Worm (Caenorhabditis elegans): ENCODE results near the gene F20C5.6.
A peak's percentile ranks its signal among the peaks of the same experiment; 100 is the strongest.
"Not testable (repeated sequence)": the region's sequence is repeated elsewhere in the genome, so short reads cannot be mapped to it uniquely, and the experiment has no call there.

Gene F20C5.6

ce11 chrIV:8793223-8793622 is 20.2 kb upstream of the F20C5.6 start:
- TF ChIP-seq F13H6.1 (tag; optimal IDR thresholded peaks at IDR 0.05) (no peak), T23F11.4 (GFP tag; optimal IDR thresholded peaks at IDR 0.05) (no peak), pag-3 (tag; optimal IDR thresholded peaks at IDR 0.05; ENCODE audit: borderline replicate concordance) (no peak), hlh-13 (GFP tag; optimal IDR thresholded peaks at IDR 0.05) (no peak), syd-9 (tag; optimal IDR thresholded peaks at IDR 0.05) (no peak), nhr-232 (tag; optimal IDR thresholded peaks at IDR 0.05) (no peak), hlh-8 (tag; optimal IDR thresholded peaks at IDR 0.05) (no peak), che-1 (tag; optimal IDR thresholded peaks at IDR 0.05) (no peak), C08G9.2 (tag; optimal IDR thresholded peaks at IDR 0.05) (no peak), unc-55 (GFP tag; optimal IDR thresholded peaks at IDR 0.05) (no peak), ama-1 (optimal IDR thresholded peaks at IDR 0.05) (no peak), ahr-1 (tag; optimal IDR thresholded peaks at IDR 0.05) (no peak), nhr-11 (tag; optimal IDR thresholded peaks at IDR 0.05) (no peak)

ce11 chrIV:8792808-8793207 is 19.8 kb upstream of the F20C5.6 start, which contains the start of gene C33D9.3:
TSS of gene C33D9.3 (minus strand) at chrIV:8792908.
- TF ChIP-seq mec-3 (tag; optimal IDR thresholded peaks at IDR 0.05; ENCODE audit: borderline replicate concordance) (no peak), ceh-9 (tag; optimal IDR thresholded peaks at IDR 0.05) (no peak), ceh-34 (tag; optimal IDR thresholded peaks at IDR 0.05) (no peak), eyg-1 (tag; optimal IDR thresholded peaks at IDR 0.05) (no peak), unc-42 (tag; optimal IDR thresholded peaks at IDR 0.05) (no peak), nhr-232 (tag; optimal IDR thresholded peaks at IDR 0.05) (no peak), tbx-2 (tag; optimal IDR thresholded peaks at IDR 0.05) (no peak), ceh-19 (GFP tag; optimal IDR thresholded peaks at IDR 0.05) (no peak), npax-4 (tag; optimal IDR thresholded peaks at IDR 0.05) (no peak), zip-5 (tag; optimal IDR thresholded peaks at IDR 0.05) (no peak), rnt-1 (tag; optimal IDR thresholded peaks at IDR 0.05) (no peak), sox-2 (GFP tag; IDR thresholded peaks at IDR 0.05) (no peak), ahr-1 (tag; optimal IDR thresholded peaks at IDR 0.05) (no peak), ref-2 (tag; optimal IDR thresholded peaks at IDR 0.05) (no peak), odd-2 (tag; optimal IDR thresholded peaks at IDR 0.05) (no peak)

ce11 chrIV:8790144-8790543 is 17.1 kb upstream of the F20C5.6 start, which contains the start of gene sru-35:
TSS of gene sru-35 (minus strand) at chrIV:8790244.
- no peak for TF ChIP-seq C38D4.7 (GFP tag; optimal IDR thresholded peaks at IDR 0.05)
- TF ChIP-seq unc-55 (GFP tag; optimal IDR thresholded peaks at IDR 0.05), result no peak
- TF ChIP-seq pha-4 (tag; optimal IDR thresholded peaks at IDR 0.05), result no peak
- no peak for TF ChIP-seq hlh-30 (tag; optimal IDR thresholded peaks at IDR 0.05; ENCODE audit: insufficient read depth)
- no peak for TF ChIP-seq ztf-16 (tag; optimal IDR thresholded peaks at IDR 0.05)
- TF ChIP-seq K02D7.2 (tag; optimal IDR thresholded peaks at IDR 0.05), result no peak
- TF ChIP-seq unc-86 (tag; optimal IDR thresholded peaks at IDR 0.05), result no peak
- TF ChIP-seq hlh-15 (tag; optimal IDR thresholded peaks at IDR 0.05), result no peak
- no peak for TF ChIP-seq sox-4 (tag; optimal IDR thresholded peaks at IDR 0.05)

- TF ChIP-seq ama-1 (optimal IDR thresholded peaks at IDR 0.05); F13H6.1 (tag; optimal IDR thresholded peaks at IDR 0.05); ceh-22 (tag; optimal IDR thresholded peaks at IDR 0.05): not testable (repeated sequence)
Observed at ce11 chrIV:8788048-8788447, 15.0 kb upstream of the F20C5.6 start, which contains the start of gene C33D9.10. TSS of gene C33D9.10 (minus strand) at chrIV:8788148.

ce11 chrIV:8786654-8787053 is 13.6 kb upstream of the F20C5.6 start, which contains the start of gene C33D9.8:
TSS of gene C33D9.8 (minus strand) at chrIV:8786752.
- no peak for TF ChIP-seq ceh-24 (tag; optimal IDR thresholded peaks at IDR 0.05)
- peak; percentile 6 for TF ChIP-seq unc-55 (GFP tag; optimal IDR thresholded peaks at IDR 0.05)

All from whole organism, late embryonic.